Fruit fly (Drosophila melanogaster) whole organism, embryonic: Measurements from ENCODE around the gene Hsp70Ba.

Source experiments
- ATbp ChIP-seq: fragments of 200-800 bp; sonication (Bioruptor generic); optimal IDR thresholded peaks from 2 replicates; lab custom pipeline; 2017; ENCODE audit warnings: missing biosample characterization, mild to moderate bottlenecking, missing genetic modification characterization, missing genetic modification reagents
- Ada2b ChIP-seq: fragments of 200-800 bp; sonication (Bioruptor generic); IDR thresholded peaks from 2 replicates; pipeline ENCODE4 v1.3.6; 2022; ENCODE audit warnings: missing biosample characterization, missing genetic modification characterization
- Aef1 ChIP-seq: fragments of 200-800 bp; sonication (Bioruptor generic); IDR thresholded peaks from 3 replicates; pipeline ENCODE4 v1.3.6; 2022; ENCODE audit warnings: missing biosample characterization, missing genetic modification characterization
- Atf6 ChIP-seq: fragments of 200-800 bp; sonication (Bioruptor generic); IDR thresholded peaks from 2 replicates; pipeline ENCODE4 v1.3.6; 2022; ENCODE audit warnings: missing biosample characterization, missing genetic modification characterization
- B-H2 ChIP-seq: fragments of 200-800 bp; sonication (Bioruptor generic); optimal IDR thresholded peaks from 2 replicates; lab custom pipeline; 2018; ENCODE audit warnings: missing biosample characterization, mild to moderate bottlenecking, missing genetic modification characterization
- Bgb ChIP-seq: fragments of 200-800 bp; sonication (Bioruptor generic); IDR thresholded peaks from 2 replicates; pipeline ENCODE4 v1.3.6; 2022; ENCODE audit warnings: missing biosample characterization, missing genetic modification characterization; ENCODE audit not compliant: partially characterized antibody
- Blimp-1 ChIP-seq: fragments of 200-800 bp; sonication (Bioruptor generic); optimal IDR thresholded peaks from 3 replicates; lab custom pipeline; 2018; ENCODE audit warnings: missing biosample characterization, missing genetic modification characterization, mild to moderate bottlenecking, moderate library complexity, missing genetic modification reagents
- C15 ChIP-seq: fragments of 200-800 bp; sonication (Bioruptor generic); IDR thresholded peaks from 3 replicates; pipeline ENCODE4 v1.3.6; 2022; ENCODE audit warnings: missing biosample characterization, missing genetic modification characterization
- CG11456 ChIP-seq: fragments of 200-800 bp; sonication (Bioruptor generic); IDR thresholded peaks from 3 replicates; pipeline ENCODE4 v1.3.6; 2022; ENCODE audit warnings: missing biosample characterization, missing genetic modification characterization
- CG12391 ChIP-seq: fragments of 200-800 bp; sonication (Bioruptor generic); optimal IDR thresholded peaks from 3 replicates; lab custom pipeline; 2018; ENCODE audit warnings: missing biosample characterization, mild to moderate bottlenecking, missing genetic modification characterization, moderate library complexity
- CG12942 ChIP-seq: fragments of 200-800 bp; sonication (Bioruptor generic); optimal IDR thresholded peaks from 3 replicates; lab custom pipeline; 2016; ENCODE audit warnings: missing biosample characterization, missing genetic modification characterization
- CG13624 ChIP-seq: fragments of 200-800 bp; sonication (Bioruptor generic); optimal IDR thresholded peaks from 2 replicates; lab custom pipeline; 2016; ENCODE audit warnings: missing biosample characterization, missing genetic modification characterization
- CG14441 ChIP-seq: fragments of 200-800 bp; sonication (Bioruptor generic); IDR thresholded peaks from 2 replicates; pipeline ENCODE4 v1.3.6; 2022; ENCODE audit warnings: missing biosample characterization, missing genetic modification characterization
- CG14667 ChIP-seq: fragments of 200-800 bp; sonication (Bioruptor generic); IDR thresholded peaks from 2 replicates; pipeline ENCODE4 v1.3.6; 2022; ENCODE audit warnings: missing biosample characterization, missing genetic modification characterization
- CG1603 ChIP-seq: fragments of 200-800 bp; sonication (Bioruptor generic); optimal IDR thresholded peaks from 2 replicates; lab custom pipeline; 2019; ENCODE audit warnings: missing biosample characterization, mild to moderate bottlenecking, missing genetic modification characterization, moderate library complexity
- CG1792 ChIP-seq: fragments of 200-800 bp; sonication (Bioruptor generic); optimal IDR thresholded peaks from 2 replicates; lab custom pipeline; 2016; ENCODE audit warnings: missing biosample characterization, missing genetic modification characterization
- CG2678 ChIP-seq: fragments of 200-800 bp; sonication (Bioruptor generic); optimal IDR thresholded peaks from 3 replicates; lab custom pipeline; 2019; ENCODE audit warnings: missing biosample characterization, mild to moderate bottlenecking, missing genetic modification characterization, moderate library complexity
- CG2889 ChIP-seq: fragments of 200-800 bp; sonication (Bioruptor generic); IDR thresholded peaks from 3 replicates; pipeline ENCODE4 v1.3.6; 2022; ENCODE audit warnings: missing biosample characterization, missing genetic modification characterization
- CG31365 ChIP-seq: fragments of 200-800 bp; sonication (Bioruptor generic); optimal IDR thresholded peaks from 2 replicates; lab custom pipeline; 2018; ENCODE audit warnings: missing biosample characterization, mild to moderate bottlenecking, missing genetic modification characterization
- CG31388 ChIP-seq: fragments of 200-800 bp; sonication (Bioruptor generic); optimal IDR thresholded peaks from 2 replicates; lab custom pipeline; 2016; ENCODE audit warnings: missing biosample characterization, missing genetic modification characterization
- CG32767 ChIP-seq: fragments of 200-800 bp; sonication (Bioruptor generic); IDR thresholded peaks from 2 replicates; pipeline ENCODE4 v1.3.6; 2022; ENCODE audit warnings: missing biosample characterization, missing genetic modification characterization
- CG3281 ChIP-seq: fragments of 200-800 bp; sonication (Bioruptor generic); optimal IDR thresholded peaks from 3 replicates; lab custom pipeline; 2017; ENCODE audit warnings: missing biosample characterization, mild to moderate bottlenecking, missing genetic modification characterization
- CG43689 ChIP-seq: fragments of 200-800 bp; sonication (Bioruptor generic); IDR thresholded peaks from 2 replicates; pipeline ENCODE4 v1.3.6; 2022; ENCODE audit warnings: missing biosample characterization, missing genetic modification characterization
- CG4617 ChIP-seq: fragments of 200-800 bp; sonication (Bioruptor generic); optimal IDR thresholded peaks from 3 replicates; lab custom pipeline; 2016; ENCODE audit warnings: missing biosample characterization, missing genetic modification characterization, borderline replicate concordance
- CG4707 ChIP-seq: fragments of 200-800 bp; sonication (Bioruptor generic); optimal IDR thresholded peaks from 2 replicates; lab custom pipeline; 2018; ENCODE audit warnings: missing biosample characterization, mild to moderate bottlenecking, missing genetic modification characterization, moderate library complexity
- CG5953 ChIP-seq: fragments of 200-800 bp; sonication (Bioruptor generic); IDR thresholded peaks from 2 replicates; pipeline ENCODE4 v1.3.6; 2022; ENCODE audit warnings: missing biosample characterization, missing genetic modification characterization
- CG6689 ChIP-seq: fragments of 200-800 bp; sonication (Bioruptor generic); IDR thresholded peaks from 2 replicates; pipeline ENCODE4 v1.3.6; 2022; ENCODE audit warnings: missing biosample characterization, missing genetic modification characterization
- CG8388 ChIP-seq: fragments of 200-800 bp; sonication (Bioruptor generic); optimal IDR thresholded peaks from 2 replicates; lab custom pipeline; 2019; ENCODE audit warnings: missing biosample characterization, mild to moderate bottlenecking, missing genetic modification characterization, moderate library complexity
- CG8924 ChIP-seq: fragments of 200-800 bp; optimal IDR thresholded peaks from 3 replicates; lab custom pipeline; 2019; ENCODE audit warnings: missing biosample characterization, mild to moderate bottlenecking, missing genetic modification characterization, moderate library complexity
- D19A ChIP-seq: fragments of 200-800 bp; optimal IDR thresholded peaks from 3 replicates; lab custom pipeline; 2019; ENCODE audit warnings: missing biosample characterization, mild to moderate bottlenecking, missing genetic modification characterization, moderate library complexity
- Dip3 ChIP-seq: fragments of 200-800 bp; sonication (Bioruptor generic); optimal IDR thresholded peaks from 3 replicates; lab custom pipeline; 2016; ENCODE audit warnings: missing biosample characterization, missing genetic modification characterization
- Hmx ChIP-seq: fragments of 200-800 bp; sonication (Bioruptor generic); optimal IDR thresholded peaks from 2 replicates; lab custom pipeline; 2016; ENCODE audit warnings: missing biosample characterization, missing genetic modification characterization
- Lim3 ChIP-seq: fragments of 200-800 bp; sonication (Bioruptor generic); IDR thresholded peaks from 2 replicates; pipeline ENCODE4 v1.3.6; 2022; ENCODE audit warnings: missing biosample characterization, missing genetic modification characterization
- MTF-1 ChIP-seq: fragments of 200-800 bp; sonication (Bioruptor generic); optimal IDR thresholded peaks from 2 replicates; lab custom pipeline; 2018; ENCODE audit warnings: missing biosample characterization, mild to moderate bottlenecking, missing genetic modification characterization, borderline replicate concordance
- Oaz ChIP-seq: fragments of 200-800 bp; sonication (Bioruptor generic); IDR thresholded peaks from 2 replicates; pipeline ENCODE4 v1.3.6; 2022; ENCODE audit warnings: missing biosample characterization, missing genetic modification characterization
- Ravus ChIP-seq: fragments of 200-800 bp; sonication (Bioruptor generic); IDR thresholded peaks from 2 replicates; pipeline ENCODE4 v1.3.6; 2022; ENCODE audit warnings: missing biosample characterization, missing genetic modification characterization
- Rfx ChIP-seq: fragments of 200-800 bp; sonication (Bioruptor generic); IDR thresholded peaks from 2 replicates; pipeline ENCODE4 v1.3.6; 2022; ENCODE audit warnings: missing biosample characterization, missing genetic modification characterization
- Spps ChIP-seq: fragments of 200-800 bp; sonication (Bioruptor generic); optimal IDR thresholded peaks from 2 replicates; lab custom pipeline; 2018; ENCODE audit warnings: missing biosample characterization, mild to moderate bottlenecking, missing genetic modification characterization
- Sry-δ ChIP-seq: fragments of 200-800 bp; sonication (Bioruptor generic); optimal IDR thresholded peaks from 2 replicates; lab custom pipeline; 2016; ENCODE audit warnings: missing biosample characterization, missing genetic modification characterization
- YL-1 ChIP-seq: fragments of 200-800 bp; sonication (Bioruptor generic); optimal IDR thresholded peaks from 3 replicates; lab custom pipeline; 2017; ENCODE audit warnings: missing biosample characterization, mild to moderate bottlenecking, missing genetic modification characterization
- bcd ChIP-seq: fragments of 200-800 bp; sonication (Bioruptor generic); optimal IDR thresholded peaks from 2 replicates; lab custom pipeline; 2017; ENCODE audit warnings: missing biosample characterization, mild to moderate bottlenecking, missing genetic modification characterization
- br ChIP-seq: fragments of >200 bp; optimal IDR thresholded peaks from 2 replicates; lab custom pipeline; 2017
- btn ChIP-seq: fragments of 200-800 bp; sonication (Bioruptor generic); optimal IDR thresholded peaks from 2 replicates; lab custom pipeline; 2016; ENCODE audit warnings: missing biosample characterization, missing genetic modification characterization
- caup ChIP-seq: fragments of 200-800 bp; sonication (Bioruptor generic); optimal IDR thresholded peaks from 3 replicates; lab custom pipeline; 2017; ENCODE audit warnings: missing biosample characterization, mild to moderate bottlenecking, missing genetic modification characterization, moderate library complexity; ENCODE audit not compliant: severe bottlenecking
- croc ChIP-seq: fragments of 200-800 bp; sonication (Bioruptor generic); conservative IDR thresholded peaks from 3 replicates; pipeline ENCODE4 v1.3.6; 2022; ENCODE audit warnings: missing biosample characterization, missing genetic modification characterization
- dysf ChIP-seq: fragments of 200-800 bp; sonication (Bioruptor generic); IDR thresholded peaks from 3 replicates; pipeline ENCODE4 v1.3.6; 2022; ENCODE audit warnings: missing biosample characterization, missing genetic modification characterization
- en ChIP-seq: fragments of 200-800 bp; sonication (Bioruptor generic); optimal IDR thresholded peaks from 2 replicates; lab custom pipeline; 2016; ENCODE audit warnings: missing biosample characterization, missing genetic modification characterization
- lmd ChIP-seq: fragments of 200-800 bp; sonication (Bioruptor generic); IDR thresholded peaks from 2 replicates; pipeline ENCODE4 v1.3.6; 2022; ENCODE audit warnings: missing biosample characterization, missing genetic modification characterization
- run ChIP-seq: fragments of 200-800 bp; sonication (Bioruptor generic); optimal IDR thresholded peaks from 3 replicates; lab custom pipeline; 2018; ENCODE audit warnings: missing biosample characterization, mild to moderate bottlenecking, missing genetic modification characterization
- sob ChIP-seq: fragments of 200-800 bp; sonication (Bioruptor generic); IDR thresholded peaks from 2 replicates; pipeline ENCODE4 v1.3.6; 2022; ENCODE audit warnings: missing biosample characterization, missing genetic modification characterization
- tgo ChIP-seq: fragments of 200-800 bp; sonication (Bioruptor generic); IDR thresholded peaks from 3 replicates; pipeline ENCODE4 v1.3.6; 2022; ENCODE audit warnings: missing biosample characterization, missing genetic modification characterization
- toy ChIP-seq: fragments of 200-800 bp; sonication (Bioruptor generic); IDR thresholded peaks from 2 replicates; pipeline ENCODE4 v1.3.6; 2022; ENCODE audit warnings: missing biosample characterization, missing genetic modification characterization

Gene Hsp70Ba

dm6 chr3R:12422379-12422975 lies 45.1 kb downstream of the Hsp70Ba start, which contains the start of the genes Scgbeta and CG17202 (continued):
- TF ChIP-seq CG2678 (tag; lab: Kevin White, UChicago): no peak
- TF ChIP-seq CG32767: 0 out of 2 replicates have a peak, but pooled peaks have one; percentile 12
- TF ChIP-seq CG31388 (GFP tag; lab: Kevin White, UChicago): no peak
- no peak for TF ChIP-seq MTF-1
- TF ChIP-seq Spps (tag; lab: Kevin White, UChicago): no peak
- no peak for TF ChIP-seq btn (GFP tag; lab: Kevin White, UChicago)
- TF ChIP-seq YL-1 (GFP tag; lab: Kevin White, UChicago): peak; percentile 59
- TF ChIP-seq croc (GFP tag; lab: Robert Waterston, UW): no peak
- no peak for TF ChIP-seq CG14441 (GFP tag; lab: Robert Waterston, UW)
- TF ChIP-seq tgo (GFP tag; lab: Robert Waterston, UW): no peak
- TF ChIP-seq Lim3: no peak
- no peak for TF ChIP-seq CG12942 (GFP tag; lab: Kevin White, UChicago)
- no peak for TF ChIP-seq lmd
- TF ChIP-seq D19A (tag; lab: Kevin White, UChicago): no peak
- TF ChIP-seq toy (GFP tag; lab: Robert Waterston, UW): no peak
- TF ChIP-seq Blimp-1 (GFP tag; lab: Kevin White, UChicago): no peak
- 0 out of 2 replicates have a peak, but pooled peaks have one; percentile 5 for TF ChIP-seq Ada2b
- no peak for TF ChIP-seq CG8388
- no peak for TF ChIP-seq CG1792
- no peak for TF ChIP-seq CG3281
- peak; percentile 60 for TF ChIP-seq CG12391 (tag; lab: Kevin White, UChicago)
- TF ChIP-seq CG31365: no peak
- TF ChIP-seq Ravus (GFP tag; lab: Robert Waterston, UW): no peak
- no peak for TF ChIP-seq en (GFP tag; lab: Kevin White, UChicago)
- no peak for TF ChIP-seq CG4707
- TF ChIP-seq CG11456 (GFP tag; lab: Robert Waterston, UW): peak; percentile 38; the same call in 1 of the 3 replicates
- no peak for TF ChIP-seq Aef1 (GFP tag; lab: Robert Waterston, UW)
- no peak for TF ChIP-seq Hmx (GFP tag; lab: Kevin White, UChicago)
- no peak for TF ChIP-seq CG5953
- no peak for TF ChIP-seq CG1603 (tag; lab: Kevin White, UChicago)
- TF ChIP-seq CG6689 (GFP tag; lab: Robert Waterston, UW): no peak
- TF ChIP-seq ATbp (GFP tag; lab: Kevin White, UChicago): no peak
- no peak for TF ChIP-seq run
- no peak for TF ChIP-seq dysf (GFP tag; lab: Robert Waterston, UW)
- no peak for TF ChIP-seq Dip3 (GFP tag; lab: Kevin White, UChicago)
- TF ChIP-seq CG14667 (GFP tag; lab: Robert Waterston, UW): no peak
- 0 out of 2 replicates have a peak, but pooled peaks have one; percentile 40 for TF ChIP-seq Rfx (GFP tag; lab: Robert Waterston, UW)
- no peak for TF ChIP-seq Atf6 (GFP tag; lab: Robert Waterston, UW)
- TF ChIP-seq bcd (GFP tag; lab: Kevin White, UChicago): no peak
- no peak for TF ChIP-seq CG43689 (GFP tag; lab: Robert Waterston, UW)
- TF ChIP-seq CG4617 (GFP tag; lab: Kevin White, UChicago): peak; percentile 84
- TF ChIP-seq C15 (GFP tag; lab: Robert Waterston, UW): no peak
- TF ChIP-seq CG8924 (tag; lab: Kevin White, UChicago): no peak
- TF ChIP-seq caup (GFP tag; lab: Kevin White, UChicago): no peak
- TF ChIP-seq B-H2: no peak
- peak; percentile 30 for TF ChIP-seq CG13624 (GFP tag; lab: Kevin White, UChicago)
- peak; percentile 43 for TF ChIP-seq Sry-δ (GFP tag; lab: Kevin White, UChicago)
- TF ChIP-seq Oaz (GFP tag; lab: Robert Waterston, UW): no peak
- TF ChIP-seq br (lab: Kevin White, UChicago): no peak
- no peak for TF ChIP-seq CG2889 (GFP tag; lab: Robert Waterston, UW)
- peak; percentile 33; the same call in 1 of the 2 replicates for TF ChIP-seq Bgb (GFP tag; lab: Robert Waterston, UW)
- no peak for TF ChIP-seq sob (GFP tag; lab: Robert Waterston, UW)
